Fruit fly (Drosophila melanogaster) whole organism, embryonic: Measurements from ENCODE around the gene CG14135.

Source experiments
- BEAF-32 ChIP-seq: fragments of 200-800 bp; sonication (Bioruptor generic); optimal IDR thresholded peaks from 3 replicates; lab custom pipeline; 2017; ENCODE audit warnings: missing biosample characterization, missing genetic modification characterization, mild to moderate bottlenecking, moderate library complexity, missing genetic modification reagents
- CG10543 ChIP-seq: fragments of 200-800 bp; sonication (Bioruptor generic); optimal IDR thresholded peaks from 3 replicates; lab custom pipeline; 2017; ENCODE audit warnings: missing biosample characterization, mild to moderate bottlenecking, missing genetic modification characterization, moderate library complexity
- CG14014 ChIP-seq: fragments of 200-800 bp; sonication (Bioruptor generic); IDR thresholded peaks from 2 replicates; pipeline ENCODE4 v1.3.6; 2022; ENCODE audit warnings: missing biosample characterization, missing genetic modification characterization
- CG15479 ChIP-seq: fragments of 200-800 bp; sonication (Bioruptor generic); optimal IDR thresholded peaks from 3 replicates; lab custom pipeline; 2019; ENCODE audit warnings: missing biosample characterization, mild to moderate bottlenecking, missing genetic modification characterization, moderate library complexity
- CG15601 ChIP-seq: fragments of 200-800 bp; sonication (Bioruptor generic); optimal IDR thresholded peaks from 3 replicates; lab custom pipeline; 2019; ENCODE audit warnings: missing biosample characterization, mild to moderate bottlenecking, missing genetic modification characterization, moderate library complexity
- CG18599 ChIP-seq: fragments of 200-800 bp; sonication (Bioruptor generic); optimal IDR thresholded peaks from 3 replicates; lab custom pipeline; 2017; ENCODE audit warnings: missing biosample characterization, missing genetic modification characterization, mild to moderate bottlenecking, moderate library complexity, missing genetic modification reagents
- CG2678 ChIP-seq: fragments of 200-800 bp; sonication (Bioruptor generic); optimal IDR thresholded peaks from 3 replicates; lab custom pipeline; 2019; ENCODE audit warnings: missing biosample characterization, mild to moderate bottlenecking, missing genetic modification characterization, moderate library complexity
- CG4404 ChIP-seq: fragments of 200-800 bp; sonication (Bioruptor generic); IDR thresholded peaks from 2 replicates; pipeline ENCODE4 v1.3.6; 2022; ENCODE audit warnings: missing biosample characterization, missing genetic modification characterization
- CG4617 ChIP-seq: fragments of 200-800 bp; sonication (Bioruptor generic); optimal IDR thresholded peaks from 3 replicates; lab custom pipeline; 2016; ENCODE audit warnings: missing biosample characterization, missing genetic modification characterization, borderline replicate concordance
- CG4730 ChIP-seq: fragments of 200-800 bp; sonication (Bioruptor generic); IDR thresholded peaks from 2 replicates; pipeline ENCODE4 v1.3.6; 2022; ENCODE audit warnings: missing biosample characterization, missing genetic modification characterization
- CG9215 ChIP-seq: fragments of 200-800 bp; sonication (Bioruptor generic); IDR thresholded peaks from 2 replicates; pipeline ENCODE4 v1.3.6; 2022; ENCODE audit warnings: missing biosample characterization, missing genetic modification characterization
- CG9932 ChIP-seq: fragments of 200-800 bp; sonication (Bioruptor generic); IDR thresholded peaks from 2 replicates; pipeline ENCODE4 v1.3.6; 2022; ENCODE audit warnings: missing biosample characterization, missing genetic modification characterization
- CoRest ChIP-seq: fragments of 200-800 bp; sonication (Bioruptor generic); optimal IDR thresholded peaks from 3 replicates; lab custom pipeline; 2018; ENCODE audit warnings: missing biosample characterization, mild to moderate bottlenecking, missing genetic modification characterization, moderate library complexity
- CrebB ChIP-seq: fragments of 200-800 bp; sonication (Bioruptor generic); optimal IDR thresholded peaks from 3 replicates; lab custom pipeline; 2018; ENCODE audit warnings: missing biosample characterization, mild to moderate bottlenecking, missing genetic modification characterization
- Elba2 ChIP-seq: fragments of 200-800 bp; sonication (Bioruptor generic); optimal IDR thresholded peaks from 3 replicates; lab custom pipeline; 2016; ENCODE audit warnings: missing biosample characterization, missing genetic modification characterization
- Fer1 ChIP-seq: fragments of 200-800 bp; sonication (Bioruptor generic); optimal IDR thresholded peaks from 2 replicates; lab custom pipeline; 2017; ENCODE audit warnings: missing biosample characterization, mild to moderate bottlenecking, missing genetic modification characterization
- Gsc ChIP-seq: fragments of 200-800 bp; sonication (Bioruptor generic); IDR thresholded peaks from 2 replicates; pipeline ENCODE4 v1.3.6; 2022; ENCODE audit warnings: missing biosample characterization, missing genetic modification characterization
- Hr39 ChIP-seq: fragments of >200 bp; optimal IDR thresholded peaks from 2 replicates; lab custom pipeline; 2017
- NC2α ChIP-seq: fragments of 200-800 bp; sonication (Bioruptor generic); optimal IDR thresholded peaks from 2 replicates; lab custom pipeline; 2016; ENCODE audit warnings: missing biosample characterization, missing genetic modification characterization
- Neu2 ChIP-seq: fragments of 200-800 bp; sonication (Bioruptor generic); optimal IDR thresholded peaks from 3 replicates; lab custom pipeline; 2016; ENCODE audit warnings: missing biosample characterization, missing genetic modification characterization, borderline replicate concordance
- Nf-YA ChIP-seq: fragments of 200-800 bp; sonication (Bioruptor generic); IDR thresholded peaks from 2 replicates; pipeline ENCODE4 v1.3.6; 2022; ENCODE audit warnings: missing biosample characterization, missing genetic modification characterization
- Nf-YC ChIP-seq: fragments of 200-800 bp; optimal IDR thresholded peaks from 3 replicates; lab custom pipeline; 2019; ENCODE audit warnings: missing biosample characterization, mild to moderate bottlenecking, missing genetic modification characterization, moderate library complexity
- NfI ChIP-seq: fragments of 200-800 bp; sonication (Bioruptor generic); optimal IDR thresholded peaks from 3 replicates; lab custom pipeline; 2018; ENCODE audit warnings: missing biosample characterization, mild to moderate bottlenecking, missing genetic modification characterization, moderate library complexity
- Poxn ChIP-seq: fragments of 200-800 bp; sonication (Bioruptor generic); IDR thresholded peaks from 2 replicates; pipeline ENCODE4 v1.3.6; 2022; ENCODE audit warnings: missing biosample characterization, missing genetic modification characterization
- Scr ChIP-seq: fragments of 200-800 bp; sonication (Bioruptor generic); IDR thresholded peaks from 2 replicates; pipeline ENCODE4 v1.3.6; 2022; ENCODE audit warnings: missing biosample characterization, missing genetic modification characterization; ENCODE audit not compliant: partially characterized antibody
- Spps ChIP-seq: fragments of 200-800 bp; sonication (Bioruptor generic); optimal IDR thresholded peaks from 2 replicates; lab custom pipeline; 2018; ENCODE audit warnings: missing biosample characterization, mild to moderate bottlenecking, missing genetic modification characterization
- Taf1 ChIP-seq: fragments of 200-800 bp; sonication (Bioruptor generic); IDR thresholded peaks from 2 replicates; pipeline ENCODE4 v1.3.6; 2022; ENCODE audit warnings: missing biosample characterization, missing genetic modification characterization
- Vsx1 ChIP-seq: fragments of 200-800 bp; sonication (Bioruptor generic); optimal IDR thresholded peaks from 2 replicates; lab custom pipeline; 2017; ENCODE audit warnings: missing biosample characterization, mild to moderate bottlenecking, missing genetic modification characterization, missing genetic modification reagents
- corto ChIP-seq: fragments of 200-800 bp; sonication (Bioruptor generic); optimal IDR thresholded peaks from 2 replicates; lab custom pipeline; 2016; ENCODE audit warnings: missing biosample characterization, mild to moderate bottlenecking, missing genetic modification characterization, moderate library complexity
- crol ChIP-seq: fragments of 200-800 bp; sonication (Bioruptor generic); IDR thresholded peaks from 2 replicates; pipeline ENCODE4 v1.3.6; 2022; ENCODE audit warnings: missing biosample characterization, missing genetic modification characterization
- disco-r ChIP-seq: fragments of 200-800 bp; sonication (Bioruptor generic); optimal IDR thresholded peaks from 2 replicates; lab custom pipeline; 2016; ENCODE audit warnings: missing biosample characterization, missing genetic modification characterization
- ewg ChIP-seq: fragments of 200-800 bp; sonication (Bioruptor generic); optimal IDR thresholded peaks from 3 replicates; lab custom pipeline; 2017; ENCODE audit warnings: mild to moderate bottlenecking, missing biosample characterization, missing genetic modification reagents, missing genetic modification characterization
- exex ChIP-seq: fragments of 200-800 bp; sonication (Bioruptor generic); optimal IDR thresholded peaks from 4 replicates; lab custom pipeline; 2018; ENCODE audit warnings: missing biosample characterization, mild to moderate bottlenecking, missing genetic modification characterization, moderate library complexity
- ftz-f1 ChIP-seq: fragments of 200-800 bp; sonication (Bioruptor generic); optimal IDR thresholded peaks from 2 replicates; lab custom pipeline; 2016; ENCODE audit warnings: missing biosample characterization, missing genetic modification characterization
- gce ChIP-seq: fragments of 200-800 bp; sonication (Bioruptor generic); IDR thresholded peaks from 3 replicates; pipeline ENCODE4 v1.3.6; 2022; ENCODE audit warnings: missing biosample characterization, missing genetic modification characterization
- gcm2 ChIP-seq: fragments of 200-800 bp; sonication (Bioruptor generic); optimal IDR thresholded peaks from 2 replicates; lab custom pipeline; 2016; ENCODE audit warnings: missing biosample characterization, missing genetic modification characterization
- grn ChIP-seq: fragments of 200-800 bp; sonication (Bioruptor generic); optimal IDR thresholded peaks from 3 replicates; lab custom pipeline; 2017; ENCODE audit warnings: missing biosample characterization, missing genetic modification characterization
- hbn ChIP-seq: fragments of 200-800 bp; sonication (Bioruptor generic); IDR thresholded peaks from 2 replicates; pipeline ENCODE4 v1.3.6; 2022; ENCODE audit warnings: missing biosample characterization, missing genetic modification characterization; ENCODE audit not compliant: partially characterized antibody
- ind ChIP-seq: fragments of 200-800 bp; sonication (Bioruptor generic); optimal IDR thresholded peaks from 3 replicates; lab custom pipeline; 2016; ENCODE audit warnings: missing biosample characterization, missing genetic modification characterization
- lilli ChIP-seq: fragments of 200-800 bp; sonication (Bioruptor generic); optimal IDR thresholded peaks from 3 replicates; lab custom pipeline; 2016; ENCODE audit warnings: missing biosample characterization, missing genetic modification characterization
- mirr ChIP-seq: fragments of 200-800 bp; sonication (Bioruptor generic); optimal IDR thresholded peaks from 3 replicates; lab custom pipeline; 2018; ENCODE audit warnings: missing biosample characterization, mild to moderate bottlenecking, missing genetic modification characterization
- nerfin-1 ChIP-seq: fragments of 200-800 bp; sonication (Bioruptor generic); optimal IDR thresholded peaks from 3 replicates; lab custom pipeline; 2019; ENCODE audit warnings: missing biosample characterization, mild to moderate bottlenecking, missing genetic modification characterization, moderate library complexity
- pan ChIP-seq, 4 experiments: fragments of >200 bp in 3 of 4; fragments of 200-800 bp in 1 of 4; sonication (Bioruptor generic) in 1 of 4; optimal IDR thresholded peaks in 3 of 4; IDR thresholded peaks in 1 of 4; 2 replicates each; pipeline versions ENCODE4 v1.3.6 to Lab custom; 2017 to 2022; ENCODE audit warnings: missing biosample characterization in 2 of 4, missing genetic modification characterization in 2 of 4, mixed read lengths in 1 of 4
- slbo ChIP-seq: fragments of 200-800 bp; sonication (Bioruptor generic); IDR thresholded peaks from 2 replicates; pipeline ENCODE4 v1.3.6; 2022; ENCODE audit warnings: missing biosample characterization, missing genetic modification characterization
- sob ChIP-seq: fragments of 200-800 bp; sonication (Bioruptor generic); IDR thresholded peaks from 2 replicates; pipeline ENCODE4 v1.3.6; 2022; ENCODE audit warnings: missing biosample characterization, missing genetic modification characterization
- sqz ChIP-seq: fragments of 200-800 bp; sonication (Bioruptor generic); optimal IDR thresholded peaks from 3 replicates; lab custom pipeline; 2018; ENCODE audit warnings: missing biosample characterization, mild to moderate bottlenecking, missing genetic modification characterization
- stc ChIP-seq: fragments of 200-800 bp; sonication (Bioruptor generic); IDR thresholded peaks from 2 replicates; pipeline ENCODE4 v1.3.6; 2022; ENCODE audit warnings: missing biosample characterization, missing genetic modification characterization
- sug ChIP-seq: fragments of 200-800 bp; optimal IDR thresholded peaks from 2 replicates; lab custom pipeline; 2019; ENCODE audit warnings: missing biosample characterization, mild to moderate bottlenecking, missing genetic modification characterization, moderate library complexity
- unc-4 ChIP-seq: fragments of 200-800 bp; sonication (Bioruptor generic); IDR thresholded peaks from 2 replicates; pipeline ENCODE4 v1.3.6; 2022; ENCODE audit warnings: missing biosample characterization, missing genetic modification characterization; ENCODE audit not compliant: partially characterized antibody

CG14135 gene

DNA sequence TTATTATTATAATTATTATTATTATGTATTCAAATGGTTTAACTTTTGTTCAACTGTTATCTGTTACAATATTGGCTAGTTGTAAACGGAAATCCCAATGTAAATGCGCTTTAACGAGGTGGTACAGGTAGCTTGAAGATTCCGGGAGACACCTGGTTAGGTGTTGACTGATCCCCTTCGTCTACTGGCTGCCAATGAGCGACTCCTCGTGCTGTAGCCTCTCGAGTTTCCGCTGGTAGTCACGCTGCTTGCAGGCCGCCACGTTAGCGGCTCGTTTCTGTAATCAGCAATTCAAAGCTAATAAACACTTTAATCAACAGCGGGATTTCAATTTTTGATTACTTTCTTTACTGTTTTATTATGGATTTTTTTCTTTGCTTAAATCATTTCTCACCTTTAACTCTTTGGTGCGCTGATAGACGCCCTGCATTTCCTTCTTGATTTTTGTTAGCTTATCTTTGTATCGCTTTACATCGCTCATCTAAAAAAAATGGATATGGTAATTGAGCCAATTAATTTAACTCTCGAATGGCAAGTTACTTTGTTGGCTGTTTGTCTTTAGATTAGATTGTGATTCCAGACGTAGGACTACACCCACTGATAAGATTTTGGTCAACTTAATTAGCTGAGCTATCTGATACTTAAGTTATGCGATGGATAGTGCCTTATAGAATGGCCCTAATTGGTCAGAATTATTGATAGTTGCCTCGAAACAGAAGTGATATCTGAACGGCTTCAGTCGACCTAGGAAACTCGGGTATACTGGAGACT lies 1.4 kb upstream of the CG14135 start (continued):
- TF ChIP-seq Spps (tag; lab: Kevin White, UChicago) (no peak), CG10543 (GFP tag; lab: Kevin White, UChicago) (peak; percentile 19), NC2α (no peak), sob (GFP tag; lab: Robert Waterston, UW) (no peak), gce (GFP tag; lab: Robert Waterston, UW) (no peak), Nf-YA (GFP tag; lab: Robert Waterston, UW) (no peak), sug (tag; lab: Kevin White, UChicago) (peak; percentile 41), CG4730 (GFP tag; lab: Robert Waterston, UW) (no peak), CG4404 (GFP tag; lab: Robert Waterston, UW) (no peak), CG4617 (no peak), CG18599 (GFP tag; lab: Kevin White, UChicago) (peak; percentile 40), CoRest (no peak), crol (no peak), BEAF-32 (GFP tag; lab: Kevin White, UChicago) (no peak), ind (GFP tag; lab: Kevin White, UChicago) (no peak), CG2678 (tag; lab: Kevin White, UChicago) (peak; percentile 19), nerfin-1 (tag; lab: Kevin White, UChicago) (no peak), unc-4 (GFP tag; lab: Robert Waterston, UW) (no peak), CG9215 (GFP tag; lab: Robert Waterston, UW) (no peak), NfI (no peak), ewg (GFP tag; lab: Kevin White, UChicago) (no peak), exex (tag; lab: Kevin White, UChicago) (peak; percentile 98), disco-r (GFP tag; lab: Kevin White, UChicago) (no peak), sqz (GFP tag; lab: Kevin White, UChicago) (peak; percentile 33), Hr39 (lab: Kevin White, UChicago) (no peak), grn (peak; percentile 87), Neu2 (GFP tag; lab: Kevin White, UChicago) (no peak), CG9932 (GFP tag; lab: Robert Waterston, UW) (no peak), Vsx1 (GFP tag; lab: Kevin White, UChicago) (peak; percentile 84), CG15479 (no peak), lilli (no peak), Scr (GFP tag; lab: Robert Waterston, UW) (no peak), gcm2 (GFP tag; lab: Kevin White, UChicago) (no peak), Elba2 (no peak), hbn (GFP tag; lab: Robert Waterston, UW) (no peak), CrebB (no peak), Nf-YC (tag; lab: Kevin White, UChicago) (peak; percentile 30), CG15601 (tag; lab: Kevin White, UChicago) (no peak), slbo (GFP tag; lab: Robert Waterston, UW) (no peak), CG14014 (GFP tag; lab: Robert Waterston, UW) (0 out of 2 replicates have a peak, but pooled peaks have one; percentile 23), pan (optimal IDR thresholded peaks at IDR 0.05; lab: Kevin White, UChicago) (no peak), pan (GFP tag; optimal IDR thresholded peaks at IDR 0.05 in 1 of 2, IDR thresholded peaks at IDR 0.05 in 1 of 2) (no peak), corto (no peak), Gsc (GFP tag; lab: Robert Waterston, UW) (no peak), mirr (GFP tag; lab: Kevin White, UChicago) (peak; percentile 93), Fer1 (no peak), Taf1 (GFP tag; lab: Robert Waterston, UW) (no peak), stc (GFP tag; lab: Robert Waterston, UW) (0 out of 2 replicates have a peak, but pooled peaks have one; percentile 12), ftz-f1 (no peak), Poxn (GFP tag; lab: Robert Waterston, UW) (no peak)
